Fruit fly (Drosophila melanogaster): ENCODE measurements around the gene CG42834.
A peak's percentile ranks its signal among the peaks of the same experiment; 100 is the strongest.

CG42834 gene

dm6 chr3R:17401289-17401752 lies 17.2 kb upstream of the CG42834 start (continued):
- peak; percentile 47; the same call in 1 of the 2 replicates for TF ChIP-seq Ptx1 (GFP tag; IDR thresholded peaks at IDR 0.05)
- peak; percentile 13 for TF ChIP-seq CG7556 (GFP tag; optimal IDR thresholded peaks at IDR 0.05)
- peak; percentile 8 for TF ChIP-seq Hmx (GFP tag; optimal IDR thresholded peaks at IDR 0.05)
- TF ChIP-seq ewg (GFP tag; optimal IDR thresholded peaks at IDR 0.05): peak; percentile 16
- TF ChIP-seq nau (GFP tag; optimal IDR thresholded peaks at IDR 0.05): no peak
- no peak for TF ChIP-seq sima (GFP tag; optimal IDR thresholded peaks at IDR 0.05)
- no peak for TF ChIP-seq NK7.1 (GFP tag; optimal IDR thresholded peaks at IDR 0.05)
- TF ChIP-seq zfh1 (GFP tag; IDR thresholded peaks at IDR 0.05): no peak
- no peak; the same call in 1 of the 2 replicates for TF ChIP-seq CG9215 (GFP tag; IDR thresholded peaks at IDR 0.05)
- no peak for TF ChIP-seq CG15696 (tag; optimal IDR thresholded peaks at IDR 0.05)
- no peak for TF ChIP-seq pros (GFP tag; optimal IDR thresholded peaks at IDR 0.05)
- peak; percentile 55 for TF ChIP-seq Oli (tag; optimal IDR thresholded peaks at IDR 0.05)
- TF ChIP-seq pnt (GFP tag; optimal IDR thresholded peaks at IDR 0.05): no peak
- TF ChIP-seq dimm (GFP tag; IDR thresholded peaks at IDR 0.05): no peak
- no peak for TF ChIP-seq usp (GFP tag; optimal IDR thresholded peaks at IDR 0.05)
- TF ChIP-seq gce (GFP tag; IDR thresholded peaks at IDR 0.05): no peak
- 0 out of 2 replicates have a peak, but pooled peaks have one; percentile 31 for TF ChIP-seq cas (GFP tag; IDR thresholded peaks at IDR 0.05)
- TF ChIP-seq ara (GFP tag; IDR thresholded peaks at IDR 0.05): no peak
- no peak for TF ChIP-seq yki (optimal IDR thresholded peaks at IDR 0.05)
- no peak for TF ChIP-seq CG11560 (tag; IDR thresholded peaks at IDR 0.05)
- peak; percentile 11 for TF ChIP-seq twi (tag; optimal IDR thresholded peaks at IDR 0.05)
- peak; percentile 36 for TF ChIP-seq CG15601 (tag; optimal IDR thresholded peaks at IDR 0.05)
- no peak for TF ChIP-seq ken (GFP tag; IDR thresholded peaks at IDR 0.05)
- TF ChIP-seq psq (GFP tag; optimal IDR thresholded peaks at IDR 0.05): no peak
- peak; percentile 57 for TF ChIP-seq CG13424 (tag; optimal IDR thresholded peaks at IDR 0.05)
- no peak for TF ChIP-seq disco-r (GFP tag; optimal IDR thresholded peaks at IDR 0.05)
- TF ChIP-seq chinmo (GFP tag; IDR thresholded peaks at IDR 0.05; ENCODE audit: partially characterized antibody): peak; percentile 96
- TF ChIP-seq Opbp (GFP tag; IDR thresholded peaks at IDR 0.05; ENCODE audit: partially characterized antibody): peak; percentile 86
- peak; percentile 64 for TF ChIP-seq grau (tag; optimal IDR thresholded peaks at IDR 0.05)
- TF ChIP-seq wdn (GFP tag; IDR thresholded peaks at IDR 0.05): 0 out of 2 replicates have a peak, but pooled peaks have one; percentile 8
- no peak for TF ChIP-seq CG8281 (tag; optimal IDR thresholded peaks at IDR 0.05)
- no peak for TF ChIP-seq CG31388 (GFP tag; optimal IDR thresholded peaks at IDR 0.05)
- no peak for TF ChIP-seq repo (GFP tag; optimal IDR thresholded peaks at IDR 0.05)
- peak; percentile 11 for TF ChIP-seq ab (GFP tag; optimal IDR thresholded peaks at IDR 0.05)
- TF ChIP-seq MESR4 (GFP tag; optimal IDR thresholded peaks at IDR 0.05): peak; percentile 56
- no peak for TF ChIP-seq salm (tag; optimal IDR thresholded peaks at IDR 0.05)
- 0 out of 3 replicates have a peak, but pooled peaks have one; percentile 41 for TF ChIP-seq mld (GFP tag; IDR thresholded peaks at IDR 0.05; ENCODE audit: partially characterized antibody)
- TF ChIP-seq C15 (GFP tag; IDR thresholded peaks at IDR 0.05): no peak
- no peak for TF ChIP-seq fd96Cb (tag; optimal IDR thresholded peaks at IDR 0.05)
- no peak for TF ChIP-seq br (optimal IDR thresholded peaks at IDR 0.05)
- 0 out of 2 replicates have a peak, but pooled peaks have one; percentile 43 for TF ChIP-seq sob (GFP tag; IDR thresholded peaks at IDR 0.05)
- no peak for TF ChIP-seq CG10147 (GFP tag; optimal IDR thresholded peaks at IDR 0.05)
- TF ChIP-seq CG12391 (tag; optimal IDR thresholded peaks at IDR 0.05): peak; percentile 75
- TF ChIP-seq CG12236 (GFP tag; optimal IDR thresholded peaks at IDR 0.05): peak; percentile 8
- TF ChIP-seq tx (GFP tag; optimal IDR thresholded peaks at IDR 0.05): peak; percentile 44
- no peak for TF ChIP-seq CG4820 (GFP tag; optimal IDR thresholded peaks at IDR 0.05)
- no peak for TF ChIP-seq gt (GFP tag; IDR thresholded peaks at IDR 0.05)
- TF ChIP-seq Optix (GFP tag; IDR thresholded peaks at IDR 0.05): no peak
- TF ChIP-seq ro (GFP tag; IDR thresholded peaks at IDR 0.05): no peak
- TF ChIP-seq her (GFP tag; optimal IDR thresholded peaks at IDR 0.05): peak; percentile 4
- 0 out of 3 replicates have a peak, but pooled peaks have one; percentile 32 for TF ChIP-seq CG34422 (GFP tag; IDR thresholded peaks at IDR 0.05)
- TF ChIP-seq so (GFP tag; IDR thresholded peaks at IDR 0.05): peak; percentile 51; the same call in 2 of the 3 replicates
